Worm (Caenorhabditis elegans) whole organism, L4/young adult: ENCODE data around the gene nfki-1.

Source experiments
- W03F9.2 ChIP-seq: fragments of 150-350 bp; optimal IDR thresholded peaks from 2 replicates; lab custom pipeline; 2014; ENCODE audit warnings: missing biosample characterization, missing genetic modification characterization
- him-1 ChIP-seq: sonication (generic microtip); optimal IDR thresholded peaks from 2 replicates; lab custom pipeline; 2016; ENCODE audit warnings: missing genotype, missing genetic modification reagents, missing genetic modification characterization, missing compliant biosample characterization

- TF ChIP-seq him-1 (tag; lab: Kevin White, UChicago) (no peak), W03F9.2 (tag; lab: Kevin White, UChicago) (no peak)
Measured at ce11 chrX:15328343-15328742, 26.7 kb upstream of the nfki-1 start.
